Fruit fly (Drosophila melanogaster) whole organism, wandering third instar larva: ENCODE results near the gene Prosbeta2.

Experiments used
- CG32264 ChIP-seq: fragments of 200-800 bp; sonication (Bioruptor generic); optimal IDR thresholded peaks from 2 replicates; lab custom pipeline; 2016; ENCODE audit warnings: missing biosample characterization, missing genetic modification characterization
- CG9705 ChIP-seq: fragments of 200-800 bp; sonication (Bioruptor generic); optimal IDR thresholded peaks from 2 replicates; lab custom pipeline; 2018; ENCODE audit warnings: missing biosample characterization, mild to moderate bottlenecking, missing genetic modification characterization
- CrebA ChIP-seq: fragments of 200-800 bp; sonication (Bioruptor generic); optimal IDR thresholded peaks from 2 replicates; lab custom pipeline; 2016; ENCODE audit warnings: missing biosample characterization, mild to moderate bottlenecking, missing genetic modification characterization, borderline replicate concordance
- Dfd ChIP-seq: fragments of >200 bp; optimal IDR thresholded peaks from 2 replicates; lab custom pipeline; 2017; ENCODE audit warnings: missing biosample characterization, missing genetic modification characterization
- Dif ChIP-seq: fragments of 200-275, 200-300 bp; sonication (Bioruptor generic); optimal IDR thresholded peaks from 2 replicates; lab custom pipeline; 2018; ENCODE audit warnings: missing biosample characterization, missing genetic modification characterization; ENCODE audit not compliant: partially characterized antibody
- GATAd ChIP-seq: sonication (Bioruptor generic); optimal IDR thresholded peaks from 2 replicates; lab custom pipeline; 2016; ENCODE audit warnings: missing biosample characterization, missing genetic modification characterization
- HLH106 ChIP-seq: fragments of 200-800 bp; optimal IDR thresholded peaks from 3 replicates; lab custom pipeline; 2019; ENCODE audit warnings: missing biosample characterization, mild to moderate bottlenecking, missing genetic modification characterization, moderate library complexity
- Hnf4 ChIP-seq: fragments of 200-800 bp; sonication (Bioruptor generic); optimal IDR thresholded peaks from 2 replicates; lab custom pipeline; 2016; ENCODE audit warnings: missing biosample characterization, mild to moderate bottlenecking, missing genetic modification characterization
- Hr78 ChIP-seq: fragments of >200 bp; optimal IDR thresholded peaks from 2 replicates; lab custom pipeline; 2017; ENCODE audit warnings: missing biosample characterization, missing genetic modification characterization
- Hr83 ChIP-seq: fragments of 200-300 bp; sonication (Bioruptor generic); optimal IDR thresholded peaks from 2 replicates; lab custom pipeline; 2016; ENCODE audit warnings: missing biosample characterization, mild to moderate bottlenecking, missing genetic modification characterization, moderate library complexity; ENCODE audit not compliant: poor library complexity, severe bottlenecking
- Jra ChIP-seq: sonication (Bioruptor generic); optimal IDR thresholded peaks from 2 replicates; lab custom pipeline; 2016; ENCODE audit warnings: missing biosample characterization, missing genetic modification characterization
- Mio ChIP-seq: sonication (Bioruptor generic); optimal IDR thresholded peaks from 2 replicates; lab custom pipeline; 2016; ENCODE audit warnings: missing biosample characterization, missing genetic modification characterization
- Myc ChIP-seq: fragments of >200 bp; optimal IDR thresholded peaks from 2 replicates; lab custom pipeline; 2017
- N ChIP-seq: fragments of >200 bp; optimal IDR thresholded peaks from 2 replicates; lab custom pipeline; 2018; ENCODE audit warnings: missing biosample characterization, missing external identifiers, missing genetic modification characterization
- OdsH ChIP-seq: fragments of 200-800 bp; sonication (Bioruptor generic); optimal IDR thresholded peaks from 2 replicates; lab custom pipeline; 2016; ENCODE audit warnings: missing biosample characterization, mild to moderate bottlenecking, missing genetic modification characterization
- Rel ChIP-seq, 2 experiments: fragments of 200-800 bp; sonication (Bioruptor generic) in 1 of 2; optimal IDR thresholded peaks; 2 replicates in 1 of 2; 3 replicates in 1 of 2; lab custom pipeline; 2016 to 2019; ENCODE audit warnings: mild to moderate bottlenecking in 2 of 2, missing biosample characterization in 2 of 2, missing genetic modification characterization in 2 of 2, moderate library complexity in 1 of 2
- Sp1 ChIP-seq: fragments of 200-800 bp; sonication (Bioruptor generic); optimal IDR thresholded peaks from 3 replicates; lab custom pipeline; 2019; ENCODE audit warnings: missing biosample characterization, mild to moderate bottlenecking, missing genetic modification characterization, moderate library complexity
- Vsx2 ChIP-seq: fragments of 200-300, 225-300 bp; sonication (Bioruptor generic); optimal IDR thresholded peaks from 2 replicates; lab custom pipeline; 2018; ENCODE audit warnings: missing biosample characterization, missing genetic modification characterization; ENCODE audit not compliant: partially characterized antibody
- br ChIP-seq: fragments of 200-800 bp; sonication (Bioruptor generic); optimal IDR thresholded peaks from 2 replicates; lab custom pipeline; 2016; ENCODE audit warnings: missing biosample characterization, missing genetic modification characterization
- brk ChIP-seq: fragments of 200-800 bp; sonication (Bioruptor generic); optimal IDR thresholded peaks from 2 replicates; lab custom pipeline; 2016; ENCODE audit warnings: missing biosample characterization, mild to moderate bottlenecking, missing genetic modification characterization
- dl ChIP-seq, 2 experiments: fragments of 175-275, 200-275 bp in 1 of 2; fragments of 200-275 bp in 1 of 2; sonication (Bioruptor generic); optimal IDR thresholded peaks; lab custom pipeline; 2018; ENCODE audit warnings: mild to moderate bottlenecking in 2 of 2, missing biosample characterization in 2 of 2, missing genetic modification characterization in 2 of 2, moderate library complexity in 2 of 2; ENCODE audit not compliant: partially characterized antibody in 2 of 2, insufficient read depth in 1 of 2
- dmrt93B ChIP-seq: fragments of 200-800 bp; sonication (Bioruptor generic); optimal IDR thresholded peaks from 2 replicates; lab custom pipeline; 2018; ENCODE audit warnings: missing biosample characterization, mild to moderate bottlenecking, missing genetic modification characterization
- dsf ChIP-seq: sonication (Bioruptor generic); optimal IDR thresholded peaks from 2 replicates; lab custom pipeline; 2016; ENCODE audit warnings: missing biosample characterization, missing genetic modification characterization, borderline replicate concordance
- ey ChIP-seq: fragments of 200-800 bp; sonication (Bioruptor generic); optimal IDR thresholded peaks from 2 replicates; lab custom pipeline; 2016; ENCODE audit warnings: missing biosample characterization, missing genetic modification characterization
- foxo ChIP-seq, 2 experiments: fragments of 200-800 bp; sonication (Bioruptor generic); optimal IDR thresholded peaks; 2 replicates in 1 of 2; 3 replicates in 1 of 2; lab custom pipeline; 2016 to 2017; ENCODE audit warnings: missing biosample characterization in 2 of 2, missing genetic modification characterization in 2 of 2
- fru ChIP-seq: fragments of 200-800 bp; sonication (Bioruptor generic); optimal IDR thresholded peaks from 3 replicates; lab custom pipeline; 2016; ENCODE audit warnings: missing biosample characterization, mild to moderate bottlenecking, missing genetic modification characterization
- h ChIP-seq: fragments of 200-800 bp; sonication (Bioruptor generic); optimal IDR thresholded peaks from 3 replicates; lab custom pipeline; 2016; ENCODE audit warnings: missing biosample characterization, mild to moderate bottlenecking, missing genetic modification characterization
- jim ChIP-seq: fragments of 175-275, 200-325 bp; sonication (Bioruptor generic); optimal IDR thresholded peaks from 2 replicates; lab custom pipeline; 2016; ENCODE audit warnings: missing biosample characterization, mild to moderate bottlenecking, missing genetic modification characterization
- lola ChIP-seq: fragments of >200 bp; optimal IDR thresholded peaks from 2 replicates; lab custom pipeline; 2017; ENCODE audit warnings: missing biosample characterization, missing genetic modification characterization
- pan ChIP-seq: fragments of >200 bp; optimal IDR thresholded peaks from 2 replicates; lab custom pipeline; 2017
- psq ChIP-seq: fragments of 200-800 bp; sonication (Bioruptor generic); optimal IDR thresholded peaks from 3 replicates; lab custom pipeline; 2017; ENCODE audit warnings: missing biosample characterization, mild to moderate bottlenecking, missing genetic modification characterization, moderate library complexity
- rgr ChIP-seq: fragments of 200-800 bp; sonication (Bioruptor generic); optimal IDR thresholded peaks from 3 replicates; lab custom pipeline; 2016; ENCODE audit warnings: missing biosample characterization, mild to moderate bottlenecking, missing genetic modification characterization
- sage ChIP-seq: fragments of 200-800 bp; sonication (Bioruptor generic); optimal IDR thresholded peaks from 2 replicates; lab custom pipeline; 2016; ENCODE audit warnings: missing biosample characterization, mild to moderate bottlenecking, missing genetic modification characterization
- tai ChIP-seq: sonication (Bioruptor generic); optimal IDR thresholded peaks from 2 replicates; lab custom pipeline; 2016; ENCODE audit warnings: missing biosample characterization, missing genetic modification characterization
- usp ChIP-seq: fragments of >200 bp; optimal IDR thresholded peaks from 2 replicates; lab custom pipeline; 2017; ENCODE audit warnings: missing biosample characterization, missing genetic modification characterization
- woc ChIP-seq: sonication (Bioruptor generic); optimal IDR thresholded peaks from 2 replicates; lab custom pipeline; 2016; ENCODE audit warnings: missing biosample characterization, mild to moderate bottlenecking, missing genetic modification characterization

Prosbeta2 gene

DNA sequence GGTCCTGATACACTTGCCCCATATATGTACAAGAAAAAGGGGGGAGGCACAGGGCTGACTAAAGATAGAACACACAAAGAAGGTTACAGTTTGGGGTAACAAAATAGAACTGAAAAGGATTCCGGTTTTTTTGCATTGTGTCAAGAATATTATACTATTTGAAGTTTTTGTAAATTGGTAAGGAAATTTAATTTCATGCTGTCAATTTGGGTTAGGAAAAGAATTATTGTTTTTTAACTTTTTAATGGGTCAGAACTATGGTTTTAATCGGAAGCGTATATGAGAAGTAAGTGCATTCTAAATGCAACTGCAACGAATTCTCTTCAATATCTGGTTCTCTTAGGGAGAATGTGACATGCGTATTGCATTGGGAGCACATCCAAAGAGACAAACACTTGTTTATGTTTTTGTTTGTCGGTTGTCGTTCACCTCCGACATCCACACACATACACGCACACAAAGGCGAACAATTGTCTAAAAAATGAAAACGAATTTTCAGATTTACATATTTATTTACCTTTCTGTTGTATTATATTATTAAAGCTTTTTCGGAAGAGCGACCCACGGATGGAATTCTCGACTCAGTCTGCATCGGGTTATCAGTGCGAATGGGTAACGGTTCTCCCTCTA, 15.1 kb upstream of the Prosbeta2 start, which contains the start of gene mnd:
Gene mnd, plus strand, starts transcription at position 580 of the 630 bp plus-strand sequence.
- TF ChIP-seq Dfd (GFP tag; lab: Kevin White, UChicago), result no peak
- TF ChIP-seq Mio, result no peak
- peak in 1 of 2 experiments; percentile 24 for TF ChIP-seq foxo (GFP tag; optimal IDR thresholded peaks at IDR 0.05; lab: Kevin White, UChicago)
- no peak for TF ChIP-seq dmrt93B (GFP tag; lab: Kevin White, UChicago)
- TF ChIP-seq rgr (GFP tag; lab: Kevin White, UChicago), result no peak
- no peak for TF ChIP-seq brk (GFP tag; lab: Kevin White, UChicago)
- no peak for TF ChIP-seq pan
- no peak for TF ChIP-seq br
- TF ChIP-seq fru (GFP tag; lab: Kevin White, UChicago), result peak; percentile 2
- TF ChIP-seq Rel (GFP tag; optimal IDR thresholded peaks at IDR 0.05; lab: Kevin White, UChicago), result no peak
- no peak for TF ChIP-seq Rel (tag; optimal IDR thresholded peaks at IDR 0.05; lab: Kevin White, UChicago)
- TF ChIP-seq jim (GFP tag; lab: Kevin White, UChicago), result no peak
- no peak for TF ChIP-seq usp (GFP tag; lab: Kevin White, UChicago)
- TF ChIP-seq sage (GFP tag; lab: Kevin White, UChicago), result no peak
- no peak for TF ChIP-seq CrebA (GFP tag; lab: Kevin White, UChicago)
- TF ChIP-seq OdsH (GFP tag; lab: Kevin White, UChicago), result no peak
- no peak for TF ChIP-seq Hr78 (GFP tag; lab: Kevin White, UChicago)
- TF ChIP-seq woc (GFP tag; lab: Kevin White, UChicago), result no peak
- TF ChIP-seq Dif (GFP tag; lab: Kevin White, UChicago), result no peak
- no peak for TF ChIP-seq dsf (GFP tag; lab: Kevin White, UChicago)
- TF ChIP-seq psq, result no peak
- TF ChIP-seq ey (GFP tag; lab: Kevin White, UChicago), result peak; percentile 13
- no peak for TF ChIP-seq CG9705 (GFP tag; lab: Kevin White, UChicago)
- TF ChIP-seq N, result no peak
- TF ChIP-seq Myc (lab: Kevin White, UChicago), result no peak
- peak; percentile 44 for TF ChIP-seq h
- no peak for TF ChIP-seq Hr83
- no peak for TF ChIP-seq dl (GFP tag; optimal IDR thresholded peaks at IDR 0.05; lab: Kevin White, UChicago; ENCODE audit: insufficient read depth in 1 of 2, partially characterized antibody in 2 of 2)

dm6 chr3L:14986340-14986916, 13.3 kb upstream of the Prosbeta2 start:
- TF ChIP-seq woc (GFP tag; lab: Kevin White, UChicago) (no peak), N (no peak), dsf (GFP tag; lab: Kevin White, UChicago) (no peak), Sp1 (GFP tag; lab: Kevin White, UChicago) (no peak)

DNA sequence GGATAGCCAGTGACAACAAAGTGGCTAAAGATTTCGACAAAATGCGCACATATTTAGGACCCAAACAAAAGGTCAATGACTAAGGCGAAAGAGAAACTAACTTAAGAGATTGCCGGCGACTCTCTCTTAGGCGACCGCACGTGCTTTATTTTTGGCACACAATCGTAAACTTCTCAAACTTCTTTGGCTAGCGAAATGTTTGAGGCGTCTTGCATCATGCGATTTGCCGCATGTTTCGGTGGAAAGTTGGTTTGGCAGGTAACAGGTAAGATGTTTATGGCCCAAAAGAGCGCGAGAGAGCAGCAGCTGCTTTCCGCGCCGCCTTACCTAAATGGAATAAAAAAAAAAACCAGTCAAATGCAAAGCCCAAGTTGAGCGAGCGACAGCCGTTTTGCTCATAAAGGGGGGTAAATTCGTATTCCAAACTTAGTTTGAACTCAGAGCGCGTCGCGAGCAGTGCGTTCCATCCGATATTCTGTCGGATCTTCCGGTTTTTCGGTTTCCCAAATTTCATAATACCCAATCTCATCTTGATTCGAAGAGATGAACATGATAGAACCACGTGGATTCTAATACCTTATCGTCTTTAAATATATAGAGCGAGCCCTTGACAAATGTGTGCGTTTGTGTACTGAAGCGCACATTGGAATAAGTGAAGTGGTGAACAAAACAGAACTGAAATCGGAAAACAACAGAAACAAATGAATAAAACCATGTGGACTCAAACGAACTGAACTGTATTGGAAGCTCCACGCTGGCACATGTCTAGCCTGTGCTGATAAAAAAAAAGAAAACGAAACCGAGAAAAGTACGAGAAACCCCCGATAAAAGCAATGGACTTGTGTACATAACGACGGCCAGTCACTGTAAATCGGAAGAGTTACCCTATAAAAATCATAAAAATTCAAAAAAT, 12.5 kb upstream of the Prosbeta2 start:
- TF ChIP-seq CG32264 (no peak), Jra (GFP tag; lab: Kevin White, UChicago) (no peak), Sp1 (GFP tag; lab: Kevin White, UChicago) (peak; percentile 2), OdsH (GFP tag; lab: Kevin White, UChicago) (no peak), foxo (GFP tag; optimal IDR thresholded peaks at IDR 0.05; lab: Kevin White, UChicago) (no peak), Dfd (GFP tag; lab: Kevin White, UChicago) (no peak), dl (GFP tag; optimal IDR thresholded peaks at IDR 0.05; lab: Kevin White, UChicago; ENCODE audit: insufficient read depth in 1 of 2, partially characterized antibody in 2 of 2) (peak; percentile 90 to 97), br (no peak), HLH106 (no peak), Hr78 (GFP tag; lab: Kevin White, UChicago) (no peak), Dif (GFP tag; lab: Kevin White, UChicago) (peak; percentile 99), Hr83 (no peak), tai (peak; percentile 22), Mio (no peak), Rel (GFP tag; optimal IDR thresholded peaks at IDR 0.05; lab: Kevin White, UChicago) (no peak), Rel (tag; optimal IDR thresholded peaks at IDR 0.05; lab: Kevin White, UChicago) (no peak), N (no peak), woc (GFP tag; lab: Kevin White, UChicago) (peak; percentile 24), psq (peak; percentile 21), dsf (GFP tag; lab: Kevin White, UChicago) (no peak), jim (GFP tag; lab: Kevin White, UChicago) (peak; percentile 47), sage (GFP tag; lab: Kevin White, UChicago) (no peak), GATAd (GFP tag; lab: Kevin White, UChicago) (no peak), Hnf4 (GFP tag; lab: Kevin White, UChicago) (no peak), CrebA (GFP tag; lab: Kevin White, UChicago) (no peak), lola (GFP tag; lab: Kevin White, UChicago) (no peak), Vsx2 (GFP tag; lab: Kevin White, UChicago) (peak; percentile 99)
